Fruit fly (Drosophila melanogaster): ENCODE results near the gene Ir94b.
A peak's percentile ranks its signal among the peaks of the same experiment; 100 is the strongest.

Gene Ir94b

dm6 chr3R:22133337-22134014, 16.4 kb upstream of the Ir94b start, which contains the start of gene SKIP (continued):
- TF ChIP-seq CG10147 (GFP tag; optimal IDR thresholded peaks at IDR 0.05), result no peak
- no peak for TF ChIP-seq gcm2 (GFP tag; optimal IDR thresholded peaks at IDR 0.05)
- no peak for TF ChIP-seq seq (GFP tag; IDR thresholded peaks at IDR 0.05)
- peak; percentile 80 for TF ChIP-seq gfzf (GFP tag; optimal IDR thresholded peaks at IDR 0.05)
- TF ChIP-seq CG16779 (GFP tag; IDR thresholded peaks at IDR 0.05), result no peak
- peak; percentile 36 for TF ChIP-seq oc (tag; optimal IDR thresholded peaks at IDR 0.05)
- TF ChIP-seq luna (GFP tag; optimal IDR thresholded peaks at IDR 0.05), result no peak
- no peak for TF ChIP-seq yki (optimal IDR thresholded peaks at IDR 0.05)
- TF ChIP-seq CG18619 (GFP tag; optimal IDR thresholded peaks at IDR 0.05), result no peak
- peak; percentile 11 for TF ChIP-seq twi (tag; optimal IDR thresholded peaks at IDR 0.05)
- peak; percentile 27 for TF ChIP-seq CG15514 (GFP tag; optimal IDR thresholded peaks at IDR 0.05)
- TF ChIP-seq esg (GFP tag; conservative IDR thresholded peaks at IDR 0.05), result no peak
- TF ChIP-seq Blimp-1 (GFP tag; optimal IDR thresholded peaks at IDR 0.05), result peak; percentile 20
- TF ChIP-seq Ptx1 (GFP tag; IDR thresholded peaks at IDR 0.05), result no peak
- peak; percentile 89; the same call in 1 of the 3 replicates for TF ChIP-seq CG34422 (GFP tag; IDR thresholded peaks at IDR 0.05)
- TF ChIP-seq dm (GFP tag; optimal IDR thresholded peaks at IDR 0.05), result no peak
- TF ChIP-seq CHES-1-like (GFP tag; optimal IDR thresholded peaks at IDR 0.05), result peak; percentile 29
- TF ChIP-seq NC2β (GFP tag; optimal IDR thresholded peaks at IDR 0.05), result peak; percentile 53
- peak; percentile 33 for TF ChIP-seq kah (GFP tag; optimal IDR thresholded peaks at IDR 0.05)
- no peak for TF ChIP-seq MBD-R2 (GFP tag; IDR thresholded peaks at IDR 0.05)
- peak; percentile 40; the same call in 1 of the 2 replicates for TF ChIP-seq CG1024 (GFP tag; IDR thresholded peaks at IDR 0.05)
- TF ChIP-seq CG14860 (GFP tag; IDR thresholded peaks at IDR 0.05; ENCODE audit: partially characterized antibody), result peak; percentile 32; the same call in 1 of the 3 replicates
- no peak for TF ChIP-seq Camta (GFP tag; optimal IDR thresholded peaks at IDR 0.05)
- TF ChIP-seq Med (GFP tag), result peak; percentile 94
- TF ChIP-seq Mes4 (GFP tag; optimal IDR thresholded peaks at IDR 0.05), result no peak
- peak; percentile 13 for TF ChIP-seq B-H2 (GFP tag; optimal IDR thresholded peaks at IDR 0.05)
- no peak for TF ChIP-seq CG2875 (GFP tag; optimal IDR thresholded peaks at IDR 0.05)
- TF ChIP-seq CG10565 (GFP tag; optimal IDR thresholded peaks at IDR 0.05), result no peak
- no peak for TF ChIP-seq shn (GFP tag; optimal IDR thresholded peaks at IDR 0.05)
- TF ChIP-seq E2f1 (GFP tag; IDR thresholded peaks at IDR 0.05), result peak; percentile 10; the same call in 1 of the 2 replicates
- TF ChIP-seq crc (GFP tag; optimal IDR thresholded peaks at IDR 0.05), result no peak
- TF ChIP-seq Aef1 (GFP tag; IDR thresholded peaks at IDR 0.05), result no peak
- TF ChIP-seq maf-S (GFP tag; optimal IDR thresholded peaks at IDR 0.05), result peak; percentile 16
- no peak; the same call in 1 of the 2 replicates for TF ChIP-seq ranshi (GFP tag; IDR thresholded peaks at IDR 0.05)
- TF ChIP-seq Hmr (GFP tag; optimal IDR thresholded peaks at IDR 0.05), result peak; percentile 37
- peak; percentile 56 for TF ChIP-seq HLH4C (GFP tag; IDR thresholded peaks at IDR 0.05; ENCODE audit: partially characterized antibody)
- TF ChIP-seq ewg (GFP tag; optimal IDR thresholded peaks at IDR 0.05), result peak; percentile 71
- no peak for TF ChIP-seq Dll (GFP tag; IDR thresholded peaks at IDR 0.05; ENCODE audit: partially characterized antibody)
- TF ChIP-seq CG11504 (tag; optimal IDR thresholded peaks at IDR 0.05), result peak; percentile 73
- TF ChIP-seq Deaf1 (tag; optimal IDR thresholded peaks at IDR 0.05), result peak; percentile 94
- no peak for TF ChIP-seq CG2202 (tag; optimal IDR thresholded peaks at IDR 0.05)
- no peak for TF ChIP-seq dan (GFP tag; IDR thresholded peaks at IDR 0.05)
- TF ChIP-seq CG14014 (GFP tag; IDR thresholded peaks at IDR 0.05), result peak; percentile 37; the same call in 1 of the 2 replicates
- no peak for TF ChIP-seq CG15073 (GFP tag; optimal IDR thresholded peaks at IDR 0.05)
- no peak for TF ChIP-seq dysf (GFP tag; IDR thresholded peaks at IDR 0.05)
- no peak for TF ChIP-seq sqz (GFP tag; optimal IDR thresholded peaks at IDR 0.05)
- TF ChIP-seq Dbx (GFP tag; IDR thresholded peaks at IDR 0.05), result peak; percentile 75; the same call in 2 of the 3 replicates
- no peak for TF ChIP-seq az2 (GFP tag; optimal IDR thresholded peaks at IDR 0.05)
- no peak for TF ChIP-seq Dek (tag; optimal IDR thresholded peaks at IDR 0.05)
- TF ChIP-seq CG17829 (tag; optimal IDR thresholded peaks at IDR 0.05), result peak; percentile 52

Data from whole organism, embryonic.